Worm (Caenorhabditis elegans): Measurements from ENCODE around the gene cyn-7.

ce11 chrV:15186259-15186927 lies 785 bp downstream of the cyn-7 start, which contains the start of gene Y75B12B.3:
- no peak for TF ChIP-seq mab-5 (tag; optimal IDR thresholded peaks at IDR 0.05)
- no peak for TF ChIP-seq nhr-237 (tag; optimal IDR thresholded peaks at IDR 0.05)
- TF ChIP-seq unc-39 (tag; optimal IDR thresholded peaks at IDR 0.05), result no peak
- TF ChIP-seq ztf-11 (tag; optimal IDR thresholded peaks at IDR 0.05), result no peak

All from whole organism, mixed stage, embryonic.